Worm (Caenorhabditis elegans) whole organism, L4 larva: Measurements from ENCODE around the gene abu-7.

Source experiments
- F44E2.7 ChIP-seq: fragments of 200-800 bp; sonication (Bioruptor generic); IDR thresholded peaks from 2 replicates; pipeline ENCODE4 v2.1.2; 2022; ENCODE audit warnings: missing genetic modification characterization, missing compliant biosample characterization
- F49E8.2 ChIP-seq: sonication (generic microtip); optimal IDR thresholded peaks from 2 replicates; lab custom pipeline; 2016; ENCODE audit warnings: missing compliant biosample characterization, mild to moderate bottlenecking, missing genetic modification characterization, borderline replicate concordance
- R02D3.7 ChIP-seq: fragments of 150-350 bp; sonication (generic microtip); optimal IDR thresholded peaks from 3 replicates; lab custom pipeline; 2014; ENCODE audit warnings: missing biosample characterization, missing genetic modification characterization
- T20F7.1 ChIP-seq: fragments of 200-800 bp; sonication (Bioruptor generic); optimal IDR thresholded peaks from 2 replicates; lab custom pipeline; 2018; ENCODE audit warnings: mild to moderate bottlenecking, missing genetic modification characterization, missing compliant biosample characterization
- T26A8.4 ChIP-seq: fragments of 200-800 bp; sonication (Bioruptor generic); IDR thresholded peaks from 2 replicates; pipeline ENCODE4 v1.3.6; 2022; ENCODE audit warnings: missing genetic modification characterization, missing compliant biosample characterization
- Y75B8A.6 ChIP-seq: fragments of 200-800 bp; sonication (Bioruptor generic); IDR thresholded peaks from 2 replicates; pipeline ENCODE4 v1.3.6; 2022; ENCODE audit warnings: missing genetic modification reagents, missing genetic modification characterization, missing compliant biosample characterization
- ZK337.2 ChIP-seq: fragments of 200-800 bp; sonication (Bioruptor generic); IDR thresholded peaks from 2 replicates; pipeline ENCODE4 v1.3.6; 2022; ENCODE audit warnings: missing genetic modification reagents, missing genetic modification characterization, missing compliant biosample characterization
- aly-2 ChIP-seq: sonication (generic microtip); optimal IDR thresholded peaks from 2 replicates; lab custom pipeline; 2018; ENCODE audit warnings: missing biosample characterization, missing genetic modification characterization
- attf-4 ChIP-seq: sonication (generic microtip); optimal IDR thresholded peaks from 3 replicates; lab custom pipeline; 2017; ENCODE audit warnings: missing biosample characterization, missing genetic modification characterization
- ceh-32 ChIP-seq: sonication (generic microtip); optimal IDR thresholded peaks from 2 replicates; lab custom pipeline; 2016; ENCODE audit warnings: mild to moderate bottlenecking, missing genetic modification characterization, missing compliant biosample characterization; ENCODE audit not compliant: poor library complexity
- ceh-44 ChIP-seq: fragments of 200-800 bp; sonication (Bioruptor generic); IDR thresholded peaks from 2 replicates; pipeline ENCODE4 v1.3.6; 2022; ENCODE audit warnings: missing genetic modification reagents, missing genetic modification characterization, missing compliant biosample characterization
- daf-12 ChIP-seq: fragments of 150-350 bp; optimal IDR thresholded peaks from 2 replicates; lab custom pipeline; 2014; ENCODE audit warnings: missing biosample characterization, missing genetic modification reagents, missing genetic modification characterization
- daf-19 ChIP-seq: fragments of 200-800 bp; sonication (Bioruptor generic); conservative IDR thresholded peaks from 2 replicates; pipeline ENCODE4 v1.3.6; 2022; ENCODE audit warnings: missing genetic modification characterization, missing compliant biosample characterization
- daf-8 ChIP-seq: fragments of 200-800 bp; sonication (Bioruptor generic); IDR thresholded peaks from 2 replicates; pipeline ENCODE4 v1.3.6; 2022; ENCODE audit warnings: missing genetic modification characterization, missing compliant biosample characterization
- dmd-6 ChIP-seq: fragments of 200-800 bp; sonication (Bioruptor generic); IDR thresholded peaks from 2 replicates; pipeline ENCODE4 v1.3.6; 2022; ENCODE audit warnings: missing genetic modification reagents, missing genetic modification characterization, missing compliant biosample characterization
- dve-1 ChIP-seq: sonication (generic microtip); optimal IDR thresholded peaks from 2 replicates; lab custom pipeline; 2017; ENCODE audit warnings: antibody characterized with exemption, mild to moderate bottlenecking, missing genetic modification characterization, missing compliant biosample characterization; ENCODE audit not compliant: insufficient read depth
- egl-27 ChIP-seq: sonication (generic microtip); optimal IDR thresholded peaks from 3 replicates; lab custom pipeline; 2017; ENCODE audit warnings: missing biosample characterization, missing genetic modification reagents, missing genetic modification characterization
- egl-43 ChIP-seq: fragments of 200-800 bp; sonication (Bioruptor generic); IDR thresholded peaks from 2 replicates; pipeline ENCODE4 v1.3.6; 2022; ENCODE audit warnings: missing genetic modification reagents, missing genetic modification characterization, missing compliant biosample characterization
- fkh-10 ChIP-seq: fragments of 150-350 bp; optimal IDR thresholded peaks from 2 replicates; lab custom pipeline; 2014; ENCODE audit warnings: missing biosample characterization, missing genetic modification reagents, missing genetic modification characterization
- gei-8 ChIP-seq: fragments of 200-800 bp; sonication (Bioruptor generic); optimal IDR thresholded peaks from 2 replicates; lab custom pipeline; 2018; ENCODE audit warnings: mild to moderate bottlenecking, missing genetic modification characterization, missing compliant biosample characterization
- hif-1 ChIP-seq, 2 experiments: sonication (generic microtip); optimal IDR thresholded peaks; 2 replicates each; lab custom pipeline; 2016 to 2017; ENCODE audit warnings: missing compliant biosample characterization in 2 of 2, missing genetic modification characterization in 2 of 2, missing genetic modification reagents in 2 of 2, missing genotype in 2 of 2, mild to moderate bottlenecking in 1 of 2
- lim-7 ChIP-seq: fragments of 200-800 bp; sonication (Bioruptor generic); IDR thresholded peaks from 2 replicates; pipeline ENCODE4 v1.3.6; 2022; ENCODE audit warnings: missing genetic modification characterization, missing compliant biosample characterization
- lin-1 ChIP-seq: fragments of 200-800 bp; sonication (Bioruptor generic); IDR thresholded peaks from 2 replicates; pipeline ENCODE4 v1.3.6; 2022; ENCODE audit warnings: missing genetic modification reagents, missing genetic modification characterization, missing compliant biosample characterization
- lin-13 ChIP-seq: fragments of 150-350 bp; optimal IDR thresholded peaks from 2 replicates; lab custom pipeline; 2014; ENCODE audit warnings: missing biosample characterization, missing genetic modification reagents, missing genetic modification characterization
- lir-3 ChIP-seq: sonication (generic microtip); optimal IDR thresholded peaks from 2 replicates; lab custom pipeline; 2016; ENCODE audit warnings: mild to moderate bottlenecking, missing genetic modification characterization, missing compliant biosample characterization
- lsy-2 ChIP-seq, 2 experiments: fragments of 150-350 bp in 1 of 2; sonication (generic microtip) in 1 of 2; optimal IDR thresholded peaks; 2 replicates each; lab custom pipeline; 2014 to 2017; ENCODE audit warnings: missing biosample characterization in 2 of 2, missing genetic modification characterization in 2 of 2
- mep-1 ChIP-seq: fragments of 150-350 bp; sonication (generic microtip); optimal IDR thresholded peaks from 3 replicates; lab custom pipeline; 2014; ENCODE audit warnings: missing biosample characterization, missing genetic modification characterization
- mxl-2 ChIP-seq: fragments of 200-800 bp; sonication (Bioruptor generic); conservative IDR thresholded peaks from 2 replicates; pipeline ENCODE4 v1.3.6; 2022; ENCODE audit warnings: missing genetic modification reagents, missing genetic modification characterization, missing compliant biosample characterization
- mxl-3 ChIP-seq: fragments of 200-800 bp; sonication (Bioruptor generic); optimal IDR thresholded peaks from 2 replicates; lab custom pipeline; 2018; ENCODE audit warnings: mild to moderate bottlenecking, missing genetic modification characterization, missing compliant biosample characterization
- nhr-102 ChIP-seq: sonication (generic microtip); optimal IDR thresholded peaks from 2 replicates; lab custom pipeline; 2016; ENCODE audit warnings: mild to moderate bottlenecking, missing genetic modification characterization, moderate library complexity, missing compliant biosample characterization
- nhr-11 ChIP-seq: fragments of 150-350 bp; optimal IDR thresholded peaks from 2 replicates; lab custom pipeline; 2014; ENCODE audit warnings: missing biosample characterization, missing genetic modification characterization
- nhr-111 ChIP-seq: fragments of 200-800 bp; sonication (Bioruptor generic); optimal IDR thresholded peaks from 2 replicates; lab custom pipeline; 2018; ENCODE audit warnings: mild to moderate bottlenecking, missing genetic modification characterization, missing compliant biosample characterization
- nhr-25 ChIP-seq: sonication (generic microtip); optimal IDR thresholded peaks from 2 replicates; lab custom pipeline; 2017; ENCODE audit warnings: missing genetic modification characterization, mild to moderate bottlenecking, missing compliant biosample characterization, antibody characterized with exemption, moderate library complexity, borderline replicate concordance; ENCODE audit not compliant: insufficient read depth
- nhr-48 ChIP-seq: sonication (generic microtip); optimal IDR thresholded peaks from 2 replicates; lab custom pipeline; 2016; ENCODE audit warnings: mild to moderate bottlenecking, missing genetic modification characterization, missing compliant biosample characterization
- nhr-6 ChIP-seq: fragments of 150-350 bp; optimal IDR thresholded peaks from 2 replicates; lab custom pipeline; 2014; ENCODE audit warnings: missing biosample characterization, missing genetic modification characterization
- pha-4 ChIP-seq, 2 experiments: fragments of 150-350 bp in 1 of 2; fragments of 200-800 bp in 1 of 2; sonication (Bioruptor generic) in 1 of 2; IDR thresholded peaks in 1 of 2; optimal IDR thresholded peaks in 1 of 2; 2 replicates each; pipeline versions ENCODE4 v1.3.6 to Lab custom; 2014 to 2022; ENCODE audit warnings: missing genetic modification characterization in 2 of 2, missing genetic modification reagents in 2 of 2, missing biosample characterization in 1 of 2, missing compliant biosample characterization in 1 of 2
- php-3 ChIP-seq: fragments of 200-800 bp; sonication (Bioruptor generic); IDR thresholded peaks from 2 replicates; pipeline ENCODE4 v1.3.6; 2022; ENCODE audit warnings: missing genetic modification reagents, missing genetic modification characterization, missing compliant biosample characterization
- pqm-1 ChIP-seq: sonication (generic microtip); optimal IDR thresholded peaks from 2 replicates; lab custom pipeline; 2017; ENCODE audit warnings: missing biosample characterization, missing genetic modification characterization
- rbr-2 ChIP-seq: sonication (generic microtip); optimal IDR thresholded peaks from 2 replicates; lab custom pipeline; 2016; ENCODE audit warnings: missing genotype, missing genetic modification characterization, missing compliant biosample characterization
- sdz-12 ChIP-seq: fragments of 200-800 bp; sonication (Bioruptor generic); optimal IDR thresholded peaks from 2 replicates; lab custom pipeline; 2018; ENCODE audit warnings: mild to moderate bottlenecking, missing genetic modification characterization, missing compliant biosample characterization
- set-16 ChIP-seq: fragments of 200-800 bp; sonication (Bioruptor generic); IDR thresholded peaks from 2 replicates; pipeline ENCODE4 v1.3.6; 2022; ENCODE audit warnings: missing genetic modification reagents, missing genetic modification characterization, missing compliant biosample characterization
- snpc-4 ChIP-seq: fragments of 150-350 bp; optimal IDR thresholded peaks from 2 replicates; lab custom pipeline; 2014; ENCODE audit warnings: missing biosample characterization, missing genetic modification characterization
- spr-3 ChIP-seq: fragments of 200-800 bp; sonication (Bioruptor generic); optimal IDR thresholded peaks from 2 replicates; lab custom pipeline; 2018; ENCODE audit warnings: mild to moderate bottlenecking, missing genetic modification characterization, missing compliant biosample characterization
- tag-97 ChIP-seq: fragments of 200-800 bp; sonication (Bioruptor generic); IDR thresholded peaks from 2 replicates; pipeline ENCODE4 v1.3.6; 2022; ENCODE audit warnings: missing genetic modification characterization, missing compliant biosample characterization
- tra-1 ChIP-seq: fragments of 200-800 bp; sonication (Bioruptor generic); IDR thresholded peaks from 2 replicates; pipeline ENCODE4 v1.3.6; 2022; ENCODE audit warnings: missing genetic modification reagents, missing genetic modification characterization, missing compliant biosample characterization
- unc-130 ChIP-seq: sonication (generic microtip); optimal IDR thresholded peaks from 2 replicates; lab custom pipeline; 2016; ENCODE audit warnings: missing genetic modification reagents, missing genetic modification characterization, missing compliant biosample characterization
- unc-62 ChIP-seq, 3 experiments: fragments of 150-350 bp in 1 of 3; sonication (generic microtip); optimal IDR thresholded peaks in 2 of 3; peaks in 1 of 3; 1 replicate in 1 of 3; 2 replicates in 2 of 3; lab custom pipeline; 2014 to 2017; ENCODE audit warnings: missing biosample characterization in 3 of 3, missing genetic modification characterization in 3 of 3, missing genetic modification reagents in 3 of 3, missing genotype in 1 of 3
- zfp-3 ChIP-seq: fragments of 200-800 bp; sonication (Bioruptor generic); conservative IDR thresholded peaks from 2 replicates; pipeline ENCODE4 v1.3.6; 2022; ENCODE audit warnings: missing genetic modification reagents, missing genetic modification characterization, missing compliant biosample characterization

abu-7 gene

DNA sequence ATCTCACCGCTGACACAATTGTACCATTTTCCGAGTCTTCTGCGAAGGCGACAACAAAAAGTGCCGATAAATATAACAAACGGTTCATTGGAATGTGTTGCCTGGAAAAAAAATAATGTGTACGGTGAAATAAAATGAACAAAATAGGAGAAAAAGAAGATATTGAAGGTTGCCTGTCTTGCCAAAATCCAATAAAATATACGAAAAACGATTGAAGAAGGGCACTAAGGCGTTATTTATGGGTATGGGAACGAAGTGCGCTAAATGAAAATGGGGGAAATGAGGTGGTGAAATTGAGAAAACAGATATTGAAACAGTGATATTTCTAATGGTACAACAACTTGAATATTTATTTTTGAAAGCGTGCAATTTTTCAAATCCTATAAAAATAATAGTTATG is 33.7 kb upstream of the abu-7 start, which contains the start of gene Y47A7.2:
TSS of gene Y47A7.2 (minus strand) at position 101 of the 400 bp plus-strand sequence.
- no peak for TF ChIP-seq sdz-12
- no peak for TF ChIP-seq lim-7
- no peak for TF ChIP-seq tag-97 (GFP tag; lab: Robert Waterston, UW)
- no peak for TF ChIP-seq nhr-25 (tag; lab: Kevin White, UChicago)
- no peak for TF ChIP-seq nhr-6 (tag; lab: Kevin White, UChicago)
- TF ChIP-seq egl-43 (GFP tag; lab: Robert Waterston, UW): no peak
- no peak for TF ChIP-seq hif-1 (tag; optimal IDR thresholded peaks at IDR 0.05; lab: Kevin White, UChicago)
- TF ChIP-seq mxl-3 (GFP tag; lab: Kevin White, UChicago): no peak
- no peak for TF ChIP-seq egl-27 (tag; lab: Kevin White, UChicago)
- no peak for TF ChIP-seq attf-4 (tag; lab: Kevin White, UChicago)
- no peak for TF ChIP-seq spr-3 (GFP tag; lab: Kevin White, UChicago)
- TF ChIP-seq ceh-32 (tag; lab: Kevin White, UChicago): no peak
- no peak for TF ChIP-seq mep-1
- no peak for TF ChIP-seq F49E8.2
- TF ChIP-seq tra-1 (GFP tag; lab: Robert Waterston, UW): no peak
- TF ChIP-seq nhr-11 (tag; lab: Kevin White, UChicago): no peak
- TF ChIP-seq fkh-10 (GFP tag; lab: Kevin White, UChicago): no peak
- TF ChIP-seq lin-13: no peak
- no peak for TF ChIP-seq T20F7.1

DNA sequence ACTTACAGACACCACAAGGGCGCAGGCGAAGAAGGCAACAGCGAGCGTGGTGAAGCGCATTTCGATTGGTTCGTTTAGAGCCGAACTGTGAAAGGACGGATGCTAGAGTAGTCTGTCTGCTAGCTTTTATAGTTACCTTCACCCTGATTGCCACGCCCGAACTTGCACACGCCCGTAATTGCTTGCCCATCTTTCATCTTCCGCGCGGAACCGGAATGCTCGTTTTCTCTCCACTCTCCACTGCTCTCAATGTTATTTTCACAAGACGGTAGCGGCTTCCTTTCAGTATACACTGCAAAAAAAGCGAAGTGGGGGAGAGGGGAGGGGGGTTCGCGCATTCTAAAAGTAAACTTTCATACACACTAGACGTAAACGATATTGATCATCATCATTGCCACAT is 29.9 kb upstream of the abu-7 start, which contains the start of gene abu-8:
TSS of gene abu-8 (minus strand) at position 101 of the 400 bp plus-strand sequence.
- no peak for TF ChIP-seq rbr-2 (tag; lab: Kevin White, UChicago)
- TF ChIP-seq lsy-2 (tag; optimal IDR thresholded peaks at IDR 0.05; lab: Kevin White, UChicago): no peak
- no peak for TF ChIP-seq zfp-3
- TF ChIP-seq gei-8 (GFP tag; lab: Kevin White, UChicago): no peak
- TF ChIP-seq unc-130 (GFP tag; lab: Kevin White, UChicago): no peak
- no peak for TF ChIP-seq sdz-12
- no peak for TF ChIP-seq daf-8 (GFP tag; lab: Robert Waterston, UW)
- TF ChIP-seq R02D3.7 (tag; lab: Kevin White, UChicago): no peak
- TF ChIP-seq nhr-111 (GFP tag; lab: Kevin White, UChicago): no peak
- TF ChIP-seq ceh-32 (tag; lab: Kevin White, UChicago): no peak
- TF ChIP-seq unc-62 (GFP tag; optimal IDR thresholded peaks at IDR 0.05 in 1 of 2; lab: Kevin White, UChicago): no peak
- TF ChIP-seq unc-62 (tag; optimal IDR thresholded peaks at IDR 0.05; lab: Kevin White, UChicago): no peak
- no peak for TF ChIP-seq egl-43 (GFP tag; lab: Robert Waterston, UW)
- no peak for TF ChIP-seq snpc-4 (tag; lab: Kevin White, UChicago)
- TF ChIP-seq mxl-2 (GFP tag; lab: Robert Waterston, UW): no peak
- TF ChIP-seq daf-19 (GFP tag; lab: Robert Waterston, UW): no peak
- no peak for TF ChIP-seq dmd-6
- TF ChIP-seq Y75B8A.6: no peak
- TF ChIP-seq lir-3 (tag; lab: Kevin White, UChicago): no peak
- TF ChIP-seq ZK337.2 (GFP tag; lab: Robert Waterston, UW): no peak
- no peak for TF ChIP-seq T26A8.4 (GFP tag; lab: Robert Waterston, UW)
- TF ChIP-seq, all 104 proteins: peak for 0

DNA sequence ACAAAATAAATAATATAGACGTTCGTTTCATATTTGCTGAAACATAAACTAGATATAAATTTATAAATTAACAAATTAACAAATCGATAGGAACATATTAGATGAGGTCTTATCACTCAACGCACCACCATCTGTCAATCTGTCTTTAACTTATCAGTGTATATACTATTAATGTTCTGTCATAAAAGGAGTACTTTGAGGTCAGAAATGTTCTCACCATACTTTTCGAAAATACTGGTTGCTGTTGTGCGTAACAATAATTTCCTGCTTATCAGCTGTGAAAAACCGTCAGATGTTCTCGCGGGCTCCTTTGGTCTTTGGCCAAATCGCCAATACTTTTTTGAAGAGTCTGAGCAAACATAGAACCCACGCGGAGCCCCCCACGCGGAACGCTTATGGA is 27.9 kb upstream of the abu-7 start, which contains the start of gene C03A7.13:
TSS of gene C03A7.13 (minus strand) at position 43 of the 400 bp plus-strand sequence.
- TF ChIP-seq ceh-32 (tag; lab: Kevin White, UChicago) (no peak), set-16 (GFP tag; lab: Robert Waterston, UW) (no peak), aly-2 (tag; lab: Kevin White, UChicago) (no peak), lin-1 (GFP tag; lab: Robert Waterston, UW) (0 out of 2 replicates have a peak, but pooled peaks have one; percentile 26), pha-4 (GFP tag; IDR thresholded peaks at IDR 0.05; lab: Robert Waterston, UW) (no peak), pha-4 (tag; optimal IDR thresholded peaks at IDR 0.05; lab: Kevin White, UChicago) (no peak), pqm-1 (tag; lab: Kevin White, UChicago) (peak; percentile 78), F44E2.7 (GFP tag; lab: Robert Waterston, UW) (no peak), php-3 (peak; percentile 90), dve-1 (tag; lab: Kevin White, UChicago) (peak; percentile 93), hif-1 (tag; optimal IDR thresholded peaks at IDR 0.05; lab: Kevin White, UChicago) (no peak), daf-12 (tag; lab: Kevin White, UChicago) (no peak), nhr-48 (peak; percentile 81), nhr-102 (tag; lab: Kevin White, UChicago) (peak; percentile 58), ceh-44 (GFP tag; lab: Robert Waterston, UW) (no peak)
